Fruit fly (Drosophila melanogaster) Kc167 (cell line): ENCODE measurements around the gene Pp1-Y1.

ENCODE experiments used
- Myc ChIP-seq: fragments of >200 bp; optimal IDR thresholded peaks from 2 replicates; lab custom pipeline; 2017; ENCODE audit warnings: missing external identifiers
- Sin3A ChIP-seq: fragments of >200 bp; optimal IDR thresholded peaks from 2 replicates; lab custom pipeline; 2018; ENCODE audit warnings: missing external identifiers
- h ChIP-seq: fragments of >200 bp; optimal IDR thresholded peaks from 3 replicates; lab custom pipeline; 2018; ENCODE audit warnings: missing external identifiers
- insv ChIP-seq: fragments of >200 bp; optimal IDR thresholded peaks from 3 replicates; lab custom pipeline; 2018; ENCODE audit warnings: missing external identifiers
- psq ChIP-seq: fragments of >200 bp; optimal IDR thresholded peaks from 2 replicates; lab custom pipeline; 2017; ENCODE audit warnings: missing external identifiers
- ttk ChIP-seq: sonication (Bioruptor generic); optimal IDR thresholded peaks from 2 replicates; lab custom pipeline; 2017; ENCODE audit warnings: missing external identifiers

The Pp1-Y1 gene

DNA sequence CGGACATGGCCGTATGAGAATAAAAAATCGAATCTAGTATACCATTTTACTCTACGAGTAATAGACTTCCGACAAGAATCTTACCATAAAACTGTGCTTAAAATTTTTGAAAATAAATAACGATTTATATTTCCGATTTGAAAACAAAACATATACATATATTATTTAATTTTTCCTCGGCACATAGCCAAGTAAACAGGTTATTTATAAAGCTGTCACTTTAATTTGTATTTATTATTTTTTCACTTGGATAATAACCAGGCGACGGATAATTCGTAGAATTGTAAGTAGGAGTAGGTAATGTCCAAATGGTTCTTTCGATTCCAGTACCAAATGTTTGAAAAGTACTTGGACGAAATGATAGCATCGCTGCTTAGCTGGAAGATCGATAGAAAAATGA is at the start of gene Pp1-Y1:
Pp1-Y1 (plus strand) TSS at position 301 of the 400 bp plus-strand sequence.
- TF ChIP-seq psq (lab: Kevin White, UChicago), result no peak
- TF ChIP-seq ttk (lab: Kevin White, UChicago), result no peak
- no peak for TF ChIP-seq insv
- TF ChIP-seq h (lab: Kevin White, UChicago), result no peak
- no peak for TF ChIP-seq Myc (lab: Kevin White, UChicago)
- TF ChIP-seq Sin3A (lab: Kevin White, UChicago), result no peak
